Fruit fly (Drosophila melanogaster): Measurements from ENCODE around the gene CG42831.

CG42831 gene

DNA sequence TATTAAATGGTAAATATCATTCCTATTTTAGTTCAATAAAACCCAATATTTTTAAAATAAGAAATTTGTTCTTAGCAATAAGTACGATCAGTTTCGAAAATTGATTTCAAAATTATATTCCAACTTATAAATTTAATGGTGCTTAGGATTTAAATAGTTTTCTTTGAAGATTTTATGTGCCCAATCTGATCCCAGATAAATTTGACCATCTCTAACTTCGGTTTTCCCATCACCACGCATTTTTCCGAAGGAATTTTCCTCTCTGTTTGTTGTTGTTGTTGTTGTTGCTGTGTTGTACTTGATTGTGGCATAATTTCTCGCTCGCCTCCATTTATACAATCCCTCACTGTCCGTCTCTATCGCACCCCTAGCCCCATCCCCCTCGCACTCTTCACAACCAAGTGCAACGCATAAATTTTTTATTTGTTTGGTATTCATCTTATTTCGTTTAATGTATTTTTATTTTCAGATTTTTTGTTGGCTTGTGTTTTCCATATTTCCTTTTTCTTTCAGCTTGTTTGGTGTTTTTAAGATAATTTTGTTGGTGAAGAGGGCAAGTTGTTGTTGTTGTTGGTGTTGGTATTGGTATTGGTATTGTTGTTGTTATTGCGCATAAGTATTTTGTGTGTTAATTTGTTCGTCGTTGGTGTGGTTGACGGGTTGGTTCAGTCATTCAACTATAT is 35.1 kb downstream of the CG42831 start (continued):
- TF ChIP-seq CG12219 (GFP tag; optimal IDR thresholded peaks at IDR 0.05) (no peak), Bteb2 (GFP tag; optimal IDR thresholded peaks at IDR 0.05) (no peak), GATAe (GFP tag; conservative IDR thresholded peaks at IDR 0.05) (no peak), Atf-2 (GFP tag; optimal IDR thresholded peaks at IDR 0.05) (no peak), CG18262 (tag; optimal IDR thresholded peaks at IDR 0.05) (peak; percentile 75), dati (GFP tag; IDR thresholded peaks at IDR 0.05) (no peak), CG7839 (tag; optimal IDR thresholded peaks at IDR 0.05) (peak; percentile 27), CG18476 (GFP tag; optimal IDR thresholded peaks at IDR 0.05) (no peak), CG10209 (GFP tag; optimal IDR thresholded peaks at IDR 0.05) (no peak), CG7357 (GFP tag; IDR thresholded peaks at IDR 0.05) (no peak), CG1602 (GFP tag; optimal IDR thresholded peaks at IDR 0.05) (no peak), CG3065 (GFP tag; optimal IDR thresholded peaks at IDR 0.05) (no peak), lmd (GFP tag; IDR thresholded peaks at IDR 0.05) (no peak), CG14710 (tag; optimal IDR thresholded peaks at IDR 0.05) (peak; percentile 30), tio (GFP tag; optimal IDR thresholded peaks at IDR 0.05) (peak; percentile 36), CG1832 (GFP tag; optimal IDR thresholded peaks at IDR 0.05) (peak; percentile 59), Bdp1 (GFP tag; optimal IDR thresholded peaks at IDR 0.05) (no peak), slp2 (GFP tag; optimal IDR thresholded peaks at IDR 0.05) (no peak), CG4360 (GFP tag; IDR thresholded peaks at IDR 0.05) (peak; percentile 96), pita (GFP tag; optimal IDR thresholded peaks at IDR 0.05) (no peak), sna (GFP tag; IDR thresholded peaks at IDR 0.05; ENCODE audit: partially characterized antibody) (no peak), Max (GFP tag; optimal IDR thresholded peaks at IDR 0.05) (no peak), CG7556 (GFP tag; optimal IDR thresholded peaks at IDR 0.05) (peak; percentile 29), CG3163 (GFP tag; optimal IDR thresholded peaks at IDR 0.05) (no peak), CG16815 (GFP tag; optimal IDR thresholded peaks at IDR 0.05) (no peak), CG12744 (GFP tag; optimal IDR thresholded peaks at IDR 0.05) (no peak), ranshi (GFP tag; IDR thresholded peaks at IDR 0.05) (no peak), CG17359 (tag; optimal IDR thresholded peaks at IDR 0.05) (peak; percentile 35), eyg (GFP tag; optimal IDR thresholded peaks at IDR 0.05) (no peak), CG5180 (GFP tag; optimal IDR thresholded peaks at IDR 0.05) (peak; percentile 48), hb (GFP tag; IDR thresholded peaks at IDR 0.05; ENCODE audit: partially characterized antibody) (no peak), CG2889 (GFP tag; IDR thresholded peaks at IDR 0.05) (no peak), Fer1 (GFP tag; optimal IDR thresholded peaks at IDR 0.05) (no peak), Drgx (GFP tag; IDR thresholded peaks at IDR 0.05) (no peak), B-H2 (GFP tag; optimal IDR thresholded peaks at IDR 0.05) (no peak), CG11696 (GFP tag; IDR thresholded peaks at IDR 0.05) (no peak), CTCF (GFP tag; optimal IDR thresholded peaks at IDR 0.05) (no peak), Oaz (GFP tag; IDR thresholded peaks at IDR 0.05) (no peak), CG8944 (GFP tag; optimal IDR thresholded peaks at IDR 0.05) (no peak), CG7928 (GFP tag; optimal IDR thresholded peaks at IDR 0.05) (no peak), CG34376 (GFP tag; optimal IDR thresholded peaks at IDR 0.05) (no peak), Dip2 (GFP tag; IDR thresholded peaks at IDR 0.05) (no peak), Oli (tag; optimal IDR thresholded peaks at IDR 0.05) (peak; percentile 10), CG5953 (GFP tag; IDR thresholded peaks at IDR 0.05) (no peak), Scr (GFP tag; IDR thresholded peaks at IDR 0.05; ENCODE audit: partially characterized antibody) (no peak), tgo (GFP tag; IDR thresholded peaks at IDR 0.05) (no peak), CG32767 (GFP tag; IDR thresholded peaks at IDR 0.05) (0 out of 2 replicates have a peak, but pooled peaks have one; percentile 20), MESR4 (GFP tag; optimal IDR thresholded peaks at IDR 0.05) (no peak), cato (GFP tag; optimal IDR thresholded peaks at IDR 0.05; ENCODE audit: borderline replicate concordance) (no peak), Eip74EF (GFP tag; optimal IDR thresholded peaks at IDR 0.05) (no peak), CG10543 (GFP tag; optimal IDR thresholded peaks at IDR 0.05) (no peak)

All from whole organism, embryonic.